Worm (Caenorhabditis elegans) whole organism, L3 larva: Measurements from ENCODE around the gene fbxa-60.

Experiments
- R02D3.7 ChIP-seq: fragments of 150-350 bp; optimal IDR thresholded peaks from 2 replicates; lab custom pipeline; 2014; ENCODE audit warnings: missing biosample characterization, missing genetic modification characterization
- aly-2 ChIP-seq: fragments of 150-350 bp; optimal IDR thresholded peaks from 2 replicates; lab custom pipeline; 2014; ENCODE audit warnings: missing biosample characterization, missing genetic modification characterization
- ama-1 ChIP-seq: fragments of 150-350 bp; optimal IDR thresholded peaks from 2 replicates; lab custom pipeline; 2018
- ceh-16 ChIP-seq: sonication (generic microtip); optimal IDR thresholded peaks from 2 replicates; lab custom pipeline; 2017; ENCODE audit warnings: missing biosample characterization, missing genetic modification characterization
- ceh-28 ChIP-seq: fragments of 150-350 bp; optimal IDR thresholded peaks from 2 replicates; lab custom pipeline; 2014; ENCODE audit warnings: missing biosample characterization, missing genetic modification reagents, missing genetic modification characterization
- ceh-9 ChIP-seq: sonication (generic microtip); optimal IDR thresholded peaks from 2 replicates; lab custom pipeline; 2018; ENCODE audit warnings: missing biosample characterization, missing genetic modification characterization
- daf-12 ChIP-seq: fragments of 150-350 bp; optimal IDR thresholded peaks from 2 replicates; lab custom pipeline; 2014; ENCODE audit warnings: missing biosample characterization, missing genetic modification reagents, missing genetic modification characterization
- egl-27 ChIP-seq: sonication (generic microtip); optimal IDR thresholded peaks from 4 replicates; lab custom pipeline; 2017; ENCODE audit warnings: missing biosample characterization, missing genetic modification reagents, missing genetic modification characterization
- elt-2 ChIP-seq: sonication (generic microtip); optimal IDR thresholded peaks from 2 replicates; lab custom pipeline; 2016; ENCODE audit warnings: missing genetic modification reagents, mild to moderate bottlenecking, missing genetic modification characterization, missing compliant biosample characterization
- fkh-10 ChIP-seq: sonication (generic microtip); optimal IDR thresholded peaks from 2 replicates; lab custom pipeline; 2017; ENCODE audit warnings: missing biosample characterization, missing genetic modification reagents, missing genetic modification characterization
- fkh-2 ChIP-seq: fragments of 150-350 bp; optimal IDR thresholded peaks from 2 replicates; lab custom pipeline; 2014; ENCODE audit warnings: missing biosample characterization, missing genetic modification reagents, missing genetic modification characterization
- hmg-11 ChIP-seq: sonication (generic microtip); optimal IDR thresholded peaks from 2 replicates; lab custom pipeline; 2016; ENCODE audit warnings: missing genetic modification characterization, missing compliant biosample characterization
- jun-1 ChIP-seq: fragments of 150-350 bp; optimal IDR thresholded peaks from 2 replicates; lab custom pipeline; 2014; ENCODE audit warnings: missing biosample characterization, missing genetic modification reagents, missing genetic modification characterization
- lin-15B ChIP-seq: fragments of 150-350 bp; optimal IDR thresholded peaks from 2 replicates; lab custom pipeline; 2014; ENCODE audit warnings: missing biosample characterization, missing genetic modification characterization
- lsy-12 ChIP-seq: sonication (generic microtip); optimal IDR thresholded peaks from 2 replicates; lab custom pipeline; 2016; ENCODE audit warnings: mild to moderate bottlenecking, missing genetic modification characterization, missing compliant biosample characterization
- mml-1 ChIP-seq: fragments of 150-350 bp; sonication (generic microtip); optimal IDR thresholded peaks from 3 replicates; lab custom pipeline; 2014; ENCODE audit warnings: missing biosample characterization, missing genetic modification characterization
- nhr-11 ChIP-seq: fragments of 150-350 bp; optimal IDR thresholded peaks from 2 replicates; lab custom pipeline; 2014; ENCODE audit warnings: missing biosample characterization, missing genetic modification characterization
- nhr-23 ChIP-seq: fragments of 150-350 bp; optimal IDR thresholded peaks from 2 replicates; lab custom pipeline; 2014; ENCODE audit warnings: missing biosample characterization, missing genetic modification reagents, missing genetic modification characterization
- nhr-237 ChIP-seq: fragments of 150-350 bp; optimal IDR thresholded peaks from 2 replicates; lab custom pipeline; 2014; ENCODE audit warnings: missing biosample characterization, missing genetic modification characterization
- nhr-25 ChIP-seq: sonication (generic microtip); optimal IDR thresholded peaks from 2 replicates; lab custom pipeline; 2017; ENCODE audit warnings: missing biosample characterization, missing genetic modification characterization
- nhr-28 ChIP-seq: fragments of 150-350 bp; optimal IDR thresholded peaks from 2 replicates; lab custom pipeline; 2014; ENCODE audit warnings: missing biosample characterization, missing genetic modification characterization
- nhr-67 ChIP-seq: fragments of 150-350 bp; optimal IDR thresholded peaks from 2 replicates; lab custom pipeline; 2014; ENCODE audit warnings: missing biosample characterization, missing genetic modification characterization
- nhr-76 ChIP-seq: fragments of 150-350 bp; sonication (generic microtip); optimal IDR thresholded peaks from 5 replicates; lab custom pipeline; 2014; ENCODE audit warnings: missing biosample characterization, missing genetic modification characterization
- pha-4 ChIP-seq: fragments of 150-350 bp; optimal IDR thresholded peaks from 2 replicates; lab custom pipeline; 2014; ENCODE audit warnings: missing biosample characterization, missing genetic modification reagents, missing genetic modification characterization
- skn-1 ChIP-seq: fragments of 150-350 bp; optimal IDR thresholded peaks from 2 replicates; lab custom pipeline; 2014; ENCODE audit warnings: missing biosample characterization, missing genetic modification characterization
- snpc-4 ChIP-seq: fragments of 150-350 bp; optimal IDR thresholded peaks from 2 replicates; lab custom pipeline; 2014; ENCODE audit warnings: missing biosample characterization, missing genetic modification characterization
- tbx-2 ChIP-seq: sonication (generic microtip); optimal IDR thresholded peaks from 2 replicates; lab custom pipeline; 2016; ENCODE audit warnings: mild to moderate bottlenecking, missing genetic modification characterization, missing compliant biosample characterization
- unc-62 ChIP-seq: fragments of 150-350 bp; sonication (generic microtip); optimal IDR thresholded peaks from 4 replicates; lab custom pipeline; 2014; ENCODE audit warnings: missing biosample characterization, missing genetic modification reagents, missing genetic modification characterization

fbxa-60 gene

ce11 chrIII:910540-911311, 35.4 kb downstream of the fbxa-60 start, which contains the start of the genes F23H11.5 and bra-2 (continued):
- TF ChIP-seq ceh-16 (tag; lab: Kevin White, UChicago): no peak
- no peak for TF ChIP-seq jun-1 (tag; lab: Kevin White, UChicago)
- no peak for TF ChIP-seq nhr-28 (tag; lab: Kevin White, UChicago)

DNA sequence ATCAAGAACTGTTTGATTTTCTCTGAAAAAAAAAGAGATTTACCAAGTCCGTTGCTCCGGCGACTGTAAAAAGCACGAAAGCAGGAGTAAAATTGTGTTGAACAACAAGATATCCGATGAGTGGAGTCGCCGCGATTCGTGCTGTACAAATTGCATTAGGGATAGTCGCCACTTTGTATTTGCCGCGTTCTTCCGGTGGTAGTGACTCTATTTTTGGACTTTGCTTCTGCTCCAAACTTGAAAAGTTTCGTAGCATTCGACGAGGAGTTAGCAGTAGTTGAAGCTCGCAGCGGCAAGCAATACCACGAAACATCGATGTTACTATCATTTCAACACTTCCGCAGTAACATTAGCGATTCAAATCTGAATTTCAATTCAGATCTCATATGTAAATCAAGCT, 36.6 kb downstream of the fbxa-60 start, which contains the start of gene crls-1:
crls-1 (minus strand) TSS at position 363 of the 400 bp plus-strand sequence.
- TF ChIP-seq daf-12 (tag; lab: Kevin White, UChicago): no peak
- no peak for TF ChIP-seq ceh-28 (tag; lab: Kevin White, UChicago)
- TF ChIP-seq ama-1 (lab: Kevin White, UChicago): peak; percentile 51
- TF ChIP-seq, all 47 proteins: peak for 1

ce11 chrIII:907990-908389, 38.1 kb downstream of the fbxa-60 start:
- TF ChIP-seq jun-1 (tag; lab: Kevin White, UChicago) (peak; percentile 56), hmg-11 (tag; lab: Kevin White, UChicago) (peak; percentile 38), ceh-9 (tag; lab: Kevin White, UChicago) (no peak), nhr-23 (tag; lab: Kevin White, UChicago) (peak; percentile 21), pha-4 (tag; lab: Kevin White, UChicago) (peak; percentile 79), nhr-25 (peak; percentile 31)

ce11 chrIII:907311-907710, 38.8 kb downstream of the fbxa-60 start, which contains the start of gene F23H11.4:
TSS of gene F23H11.4 (minus strand) at chrIII:907539.
- TF ChIP-seq egl-27 (tag; lab: Kevin White, UChicago) (no peak), pha-4 (tag; lab: Kevin White, UChicago) (peak; percentile 54)

DNA sequence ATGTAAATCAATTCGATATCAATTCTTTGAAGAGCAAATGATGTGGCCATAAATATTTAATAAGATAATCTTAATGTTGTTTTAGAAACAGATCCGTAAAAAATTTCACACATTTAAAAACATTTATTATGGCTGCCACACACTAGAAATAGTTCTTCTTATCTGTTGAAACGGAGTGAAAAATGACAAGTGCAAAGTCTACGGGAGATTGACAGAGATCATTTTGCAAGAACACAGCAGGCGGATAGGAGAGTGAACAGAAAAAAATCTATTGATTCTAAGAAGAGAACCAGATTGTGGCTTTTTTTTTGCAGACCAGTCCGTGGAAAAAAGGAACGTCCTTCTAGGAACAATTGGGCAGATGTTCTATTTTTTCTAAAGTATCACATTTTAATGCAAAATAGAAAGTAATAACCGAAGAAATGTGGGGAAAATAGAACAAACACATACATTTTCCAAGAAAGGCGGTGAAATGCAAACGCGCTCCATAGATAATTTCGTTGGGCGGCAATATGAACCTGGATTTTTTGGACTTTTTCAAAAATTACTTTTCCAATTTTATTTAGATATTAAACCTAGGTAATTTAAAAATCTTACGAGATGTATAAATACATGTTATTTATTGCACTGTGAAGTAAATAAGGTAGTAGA, 44.4 kb downstream of the fbxa-60 start:
- TF ChIP-seq egl-27 (tag; lab: Kevin White, UChicago) (no peak), hmg-11 (tag; lab: Kevin White, UChicago) (peak; percentile 9), nhr-23 (tag; lab: Kevin White, UChicago) (peak; percentile 11), ceh-28 (tag; lab: Kevin White, UChicago) (no peak), mml-1 (tag; lab: Kevin White, UChicago) (no peak), pha-4 (tag; lab: Kevin White, UChicago) (peak; percentile 33), lin-15B (tag; lab: Kevin White, UChicago) (peak; percentile 32), elt-2 (tag; lab: Kevin White, UChicago) (peak; percentile 34), nhr-11 (tag; lab: Kevin White, UChicago) (no peak)

- no peak for TF ChIP-seq aly-2 (tag; lab: Kevin White, UChicago)
- no peak for TF ChIP-seq hmg-11 (tag; lab: Kevin White, UChicago)
- TF ChIP-seq nhr-237 (tag; lab: Kevin White, UChicago): no peak
- no peak for TF ChIP-seq elt-2 (tag; lab: Kevin White, UChicago)
- no peak for TF ChIP-seq tbx-2 (tag; lab: Kevin White, UChicago)
- no peak for TF ChIP-seq ama-1 (lab: Kevin White, UChicago)
- TF ChIP-seq egl-27 (tag; lab: Kevin White, UChicago): no peak
- TF ChIP-seq fkh-2 (tag; lab: Kevin White, UChicago): no peak
- no peak for TF ChIP-seq nhr-76 (tag; lab: Kevin White, UChicago)
- no peak for TF ChIP-seq unc-62 (GFP tag; lab: Kevin White, UChicago)
- TF ChIP-seq lsy-12: no peak
- no peak for TF ChIP-seq snpc-4 (tag; lab: Kevin White, UChicago)
- TF ChIP-seq fkh-10 (GFP tag; lab: Kevin White, UChicago): no peak
- no peak for TF ChIP-seq mml-1 (tag; lab: Kevin White, UChicago)
- TF ChIP-seq, all 47 proteins: peak for 0
These were observed 45.0 kb downstream of the fbxa-60 start, which contains the start of gene sucl-2 for ce11 chrIII:901148-901547. TSS of gene sucl-2 (minus strand) at chrIII:901412.

DNA sequence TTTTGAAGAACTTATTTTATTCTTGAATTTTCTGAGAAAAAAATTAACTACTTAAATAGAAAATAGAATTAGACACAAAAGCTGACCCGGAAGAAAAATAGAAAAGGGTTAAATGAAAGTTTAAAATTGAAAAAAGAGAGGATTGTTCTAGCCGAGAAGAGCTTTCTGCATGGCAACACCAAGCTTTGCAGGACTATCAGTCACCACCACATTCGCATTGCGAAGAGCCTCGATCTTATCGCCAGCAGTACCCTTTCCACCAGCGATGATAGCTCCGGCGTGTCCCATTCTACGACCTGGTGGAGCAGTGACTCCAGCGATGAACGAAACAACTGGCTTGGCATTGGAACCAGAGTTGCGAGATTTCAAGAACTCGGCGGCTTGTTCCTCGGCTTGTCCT, 46.0 kb downstream of the fbxa-60 start:
- no peak for TF ChIP-seq elt-2 (tag; lab: Kevin White, UChicago)
- no peak for TF ChIP-seq ceh-28 (tag; lab: Kevin White, UChicago)
- no peak for TF ChIP-seq nhr-67 (tag; lab: Kevin White, UChicago)
- no peak for TF ChIP-seq skn-1
- no peak for TF ChIP-seq R02D3.7 (tag; lab: Kevin White, UChicago)
- TF ChIP-seq mml-1 (tag; lab: Kevin White, UChicago): no peak
- TF ChIP-seq lsy-12: no peak
- TF ChIP-seq ceh-9 (tag; lab: Kevin White, UChicago): no peak
- TF ChIP-seq fkh-2 (tag; lab: Kevin White, UChicago): no peak
